Worm (Caenorhabditis elegans): ENCODE measurements around the gene K01A6.4.

ce11 chrIV:11785064-11785840, 45.1 kb upstream of the K01A6.4 start:
- TF ChIP-seq nhr-28 (tag; optimal IDR thresholded peaks at IDR 0.05) (no peak), ces-1 (GFP tag; optimal IDR thresholded peaks at IDR 0.05) (peak; percentile 84), mls-2 (tag; optimal IDR thresholded peaks at IDR 0.05) (no peak), ham-2 (GFP tag; optimal IDR thresholded peaks at IDR 0.05) (no peak), mep-1 (tag; optimal IDR thresholded peaks at IDR 0.05) (no peak), lsy-2 (tag; optimal IDR thresholded peaks at IDR 0.05) (no peak), lin-13 (tag; optimal IDR thresholded peaks at IDR 0.05) (no peak), unc-39 (tag; optimal IDR thresholded peaks at IDR 0.05) (no peak), nhr-76 (tag; optimal IDR thresholded peaks at IDR 0.05) (no peak), ztf-11 (tag; optimal IDR thresholded peaks at IDR 0.05) (no peak), nhr-12 (tag; optimal IDR thresholded peaks at IDR 0.05) (no peak), elt-1 (tag; optimal IDR thresholded peaks at IDR 0.05; ENCODE audit: borderline replicate concordance, insufficient read depth) (no peak), snpc-4 (tag; optimal IDR thresholded peaks at IDR 0.05) (no peak)
